Worm (Caenorhabditis elegans): ENCODE results near the gene str-171.

DNA sequence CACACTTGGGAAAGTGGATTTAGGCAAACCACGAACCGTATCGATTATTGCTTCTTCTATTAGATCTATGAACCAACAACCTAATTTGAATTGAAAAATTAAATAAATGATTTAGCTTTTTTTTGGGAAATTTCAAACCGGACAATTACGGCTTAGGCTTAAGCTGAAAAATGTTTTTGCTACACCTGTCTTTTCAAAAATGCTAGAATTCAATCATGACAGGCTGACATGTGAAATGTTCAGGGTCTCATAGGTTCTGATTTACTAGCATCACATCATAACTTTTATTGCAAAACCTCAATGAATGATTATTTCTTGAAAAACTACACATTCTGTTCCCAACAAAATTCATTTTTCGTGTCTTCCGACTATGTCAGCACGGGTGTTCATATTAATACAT lies 21.0 kb upstream of the str-171 start, which contains the start of gene srh-55:
- TF ChIP-seq ztf-4 (tag; optimal IDR thresholded peaks at IDR 0.05) (no peak), nhr-11 (tag; optimal IDR thresholded peaks at IDR 0.05) (no peak), ama-1 (optimal IDR thresholded peaks at IDR 0.05) (no peak), sup-37 (GFP tag; optimal IDR thresholded peaks at IDR 0.05) (no peak), fos-1 (tag; optimal IDR thresholded peaks at IDR 0.05) (no peak), lin-39 (tag; optimal IDR thresholded peaks at IDR 0.05) (no peak)

Data from whole organism, L1 larva.